Worm (Caenorhabditis elegans) whole organism, L4 larva: ENCODE measurements around the gene ran-1.
"Not testable (repeated sequence)": the region's sequence is repeated elsewhere in the genome, so short reads cannot be mapped to it uniquely, and the experiment has no call there.

Experiments
- F10B5.3 ChIP-seq: sonication (generic microtip); optimal IDR thresholded peaks from 2 replicates; lab custom pipeline; 2016; ENCODE audit warnings: mild to moderate bottlenecking, missing genetic modification characterization, missing compliant biosample characterization
- F26F4.8 ChIP-seq: fragments of 200-800 bp; sonication (Bioruptor generic); conservative IDR thresholded peaks from 2 replicates; pipeline ENCODE4 v1.3.6; 2022; ENCODE audit warnings: missing genetic modification characterization, missing compliant biosample characterization
- F44E2.7 ChIP-seq: fragments of 200-800 bp; sonication (Bioruptor generic); IDR thresholded peaks from 2 replicates; pipeline ENCODE4 v2.1.2; 2022; ENCODE audit warnings: missing genetic modification characterization, missing compliant biosample characterization
- F49E8.2 ChIP-seq: sonication (generic microtip); optimal IDR thresholded peaks from 2 replicates; lab custom pipeline; 2016; ENCODE audit warnings: missing compliant biosample characterization, mild to moderate bottlenecking, missing genetic modification characterization, borderline replicate concordance
- R02D3.7 ChIP-seq: fragments of 150-350 bp; sonication (generic microtip); optimal IDR thresholded peaks from 3 replicates; lab custom pipeline; 2014; ENCODE audit warnings: missing biosample characterization, missing genetic modification characterization
- T26A8.4 ChIP-seq: fragments of 200-800 bp; sonication (Bioruptor generic); IDR thresholded peaks from 2 replicates; pipeline ENCODE4 v1.3.6; 2022; ENCODE audit warnings: missing genetic modification characterization, missing compliant biosample characterization
- Y5F2A.4 ChIP-seq: fragments of 200-800 bp; sonication (Bioruptor generic); optimal IDR thresholded peaks from 2 replicates; lab custom pipeline; 2018; ENCODE audit warnings: mild to moderate bottlenecking, missing genetic modification characterization, missing compliant biosample characterization
- Y75B8A.6 ChIP-seq: fragments of 200-800 bp; sonication (Bioruptor generic); IDR thresholded peaks from 2 replicates; pipeline ENCODE4 v1.3.6; 2022; ENCODE audit warnings: missing genetic modification reagents, missing genetic modification characterization, missing compliant biosample characterization
- aly-2 ChIP-seq: sonication (generic microtip); optimal IDR thresholded peaks from 2 replicates; lab custom pipeline; 2018; ENCODE audit warnings: missing biosample characterization, missing genetic modification characterization
- ama-1 ChIP-seq: fragments of 150-350 bp; optimal IDR thresholded peaks from 2 replicates; lab custom pipeline; 2014; ENCODE audit warnings: inconsistent platforms, mixed read lengths
- arid-1 ChIP-seq: fragments of 200-800 bp; sonication (Bioruptor generic); conservative IDR thresholded peaks from 2 replicates; pipeline ENCODE4 v1.3.6; 2022; ENCODE audit warnings: missing genetic modification reagents, missing genetic modification characterization, missing compliant biosample characterization
- ceh-44 ChIP-seq: fragments of 200-800 bp; sonication (Bioruptor generic); IDR thresholded peaks from 2 replicates; pipeline ENCODE4 v1.3.6; 2022; ENCODE audit warnings: missing genetic modification reagents, missing genetic modification characterization, missing compliant biosample characterization
- ceh-82 ChIP-seq: sonication (generic microtip); optimal IDR thresholded peaks from 2 replicates; lab custom pipeline; 2017; ENCODE audit warnings: missing biosample characterization, missing genetic modification characterization
- ces-1 ChIP-seq: fragments of 150-350 bp; sonication (generic microtip); optimal IDR thresholded peaks from 4 replicates; lab custom pipeline; 2014; ENCODE audit warnings: missing biosample characterization, missing genetic modification reagents, missing genetic modification characterization
- ctbp-1 ChIP-seq: fragments of 200-800 bp; sonication (Bioruptor generic); IDR thresholded peaks from 2 replicates; pipeline ENCODE4 v1.3.6; 2022; ENCODE audit warnings: missing genetic modification reagents, missing genetic modification characterization, missing compliant biosample characterization
- daf-12 ChIP-seq: fragments of 150-350 bp; optimal IDR thresholded peaks from 2 replicates; lab custom pipeline; 2014; ENCODE audit warnings: missing biosample characterization, missing genetic modification reagents, missing genetic modification characterization
- dmd-9 ChIP-seq: fragments of 200-800 bp; sonication (Bioruptor generic); IDR thresholded peaks from 2 replicates; pipeline ENCODE4 v1.3.6; 2022; ENCODE audit warnings: missing genetic modification reagents, missing genetic modification characterization, missing compliant biosample characterization
- dpl-1 ChIP-seq: fragments of 150-350 bp; optimal IDR thresholded peaks from 2 replicates; lab custom pipeline; 2014; ENCODE audit warnings: missing biosample characterization, missing genetic modification reagents, missing genetic modification characterization
- egl-43 ChIP-seq: fragments of 200-800 bp; sonication (Bioruptor generic); IDR thresholded peaks from 2 replicates; pipeline ENCODE4 v1.3.6; 2022; ENCODE audit warnings: missing genetic modification reagents, missing genetic modification characterization, missing compliant biosample characterization
- gei-8 ChIP-seq: fragments of 200-800 bp; sonication (Bioruptor generic); optimal IDR thresholded peaks from 2 replicates; lab custom pipeline; 2018; ENCODE audit warnings: mild to moderate bottlenecking, missing genetic modification characterization, missing compliant biosample characterization
- hlh-30 ChIP-seq: sonication (generic microtip); optimal IDR thresholded peaks from 2 replicates; lab custom pipeline; 2017; ENCODE audit warnings: antibody characterized with exemption, mild to moderate bottlenecking, missing genetic modification characterization, missing compliant biosample characterization; ENCODE audit not compliant: insufficient read depth
- hmg-1.1 ChIP-seq: fragments of 200-800 bp; sonication (Bioruptor generic); IDR thresholded peaks from 2 replicates; pipeline ENCODE4 v1.3.6; 2022; ENCODE audit warnings: missing genetic modification reagents, missing genetic modification characterization, missing compliant biosample characterization
- lin-15B ChIP-seq: fragments of 150-350 bp; sonication (generic microtip); optimal IDR thresholded peaks from 3 replicates; lab custom pipeline; 2014; ENCODE audit warnings: missing biosample characterization, missing genetic modification characterization
- lin-29 ChIP-seq: fragments of 200-800 bp; sonication (Bioruptor generic); IDR thresholded peaks from 2 replicates; pipeline ENCODE4 v1.3.6; 2022; ENCODE audit warnings: missing genetic modification reagents, missing genetic modification characterization, missing compliant biosample characterization
- lin-38 ChIP-seq: fragments of 200-800 bp; sonication (Bioruptor generic); IDR thresholded peaks from 2 replicates; pipeline ENCODE4 v1.3.6; 2022; ENCODE audit warnings: missing genetic modification reagents, missing genetic modification characterization, missing compliant biosample characterization
- lir-3 ChIP-seq: sonication (generic microtip); optimal IDR thresholded peaks from 2 replicates; lab custom pipeline; 2016; ENCODE audit warnings: mild to moderate bottlenecking, missing genetic modification characterization, missing compliant biosample characterization
- nhr-10 ChIP-seq: fragments of 150-350 bp; optimal IDR thresholded peaks from 2 replicates; lab custom pipeline; 2014; ENCODE audit warnings: missing biosample characterization, missing genetic modification characterization
- nhr-111 ChIP-seq: fragments of 200-800 bp; sonication (Bioruptor generic); optimal IDR thresholded peaks from 2 replicates; lab custom pipeline; 2018; ENCODE audit warnings: mild to moderate bottlenecking, missing genetic modification characterization, missing compliant biosample characterization
- nhr-237 ChIP-seq: sonication (generic microtip); optimal IDR thresholded peaks from 2 replicates; lab custom pipeline; 2017; ENCODE audit warnings: missing biosample characterization, missing genetic modification characterization
- nhr-25 ChIP-seq: sonication (generic microtip); optimal IDR thresholded peaks from 2 replicates; lab custom pipeline; 2017; ENCODE audit warnings: missing genetic modification characterization, mild to moderate bottlenecking, missing compliant biosample characterization, antibody characterized with exemption, moderate library complexity, borderline replicate concordance; ENCODE audit not compliant: insufficient read depth
- nhr-42 ChIP-seq: fragments of 200-800 bp; sonication (Bioruptor generic); IDR thresholded peaks from 2 replicates; pipeline ENCODE4 v1.3.6; 2022; ENCODE audit warnings: missing genetic modification characterization, missing compliant biosample characterization
- nhr-76 ChIP-seq: fragments of 150-350 bp; optimal IDR thresholded peaks from 2 replicates; lab custom pipeline; 2014; ENCODE audit warnings: missing biosample characterization, missing genetic modification characterization
- pha-4 ChIP-seq, 2 experiments: fragments of 150-350 bp in 1 of 2; fragments of 200-800 bp in 1 of 2; sonication (Bioruptor generic) in 1 of 2; IDR thresholded peaks in 1 of 2; optimal IDR thresholded peaks in 1 of 2; 2 replicates each; pipeline versions ENCODE4 v1.3.6 to Lab custom; 2014 to 2022; ENCODE audit warnings: missing genetic modification characterization in 2 of 2, missing genetic modification reagents in 2 of 2, missing biosample characterization in 1 of 2, missing compliant biosample characterization in 1 of 2
- pqm-1 ChIP-seq: sonication (generic microtip); optimal IDR thresholded peaks from 2 replicates; lab custom pipeline; 2017; ENCODE audit warnings: missing biosample characterization, missing genetic modification characterization
- rbr-2 ChIP-seq: sonication (generic microtip); optimal IDR thresholded peaks from 2 replicates; lab custom pipeline; 2016; ENCODE audit warnings: missing genotype, missing genetic modification characterization, missing compliant biosample characterization
- sdz-12 ChIP-seq: fragments of 200-800 bp; sonication (Bioruptor generic); optimal IDR thresholded peaks from 2 replicates; lab custom pipeline; 2018; ENCODE audit warnings: mild to moderate bottlenecking, missing genetic modification characterization, missing compliant biosample characterization
- snpc-1.2 ChIP-seq: fragments of 200-800 bp; sonication (Bioruptor generic); IDR thresholded peaks from 2 replicates; pipeline ENCODE4 v1.3.6; 2022; ENCODE audit warnings: missing genetic modification reagents, missing genetic modification characterization, missing compliant biosample characterization
- snpc-4 ChIP-seq: fragments of 150-350 bp; optimal IDR thresholded peaks from 2 replicates; lab custom pipeline; 2014; ENCODE audit warnings: missing biosample characterization, missing genetic modification characterization
- tag-97 ChIP-seq: fragments of 200-800 bp; sonication (Bioruptor generic); IDR thresholded peaks from 2 replicates; pipeline ENCODE4 v1.3.6; 2022; ENCODE audit warnings: missing genetic modification characterization, missing compliant biosample characterization
- tra-1 ChIP-seq: fragments of 200-800 bp; sonication (Bioruptor generic); IDR thresholded peaks from 2 replicates; pipeline ENCODE4 v1.3.6; 2022; ENCODE audit warnings: missing genetic modification reagents, missing genetic modification characterization, missing compliant biosample characterization
- unc-39 ChIP-seq: sonication (generic microtip); optimal IDR thresholded peaks from 2 replicates; lab custom pipeline; 2017; ENCODE audit warnings: missing biosample characterization, missing genetic modification characterization
- vab-7 ChIP-seq: fragments of 200-800 bp; sonication (Bioruptor generic); IDR thresholded peaks from 2 replicates; pipeline ENCODE4 v1.3.6; 2022; ENCODE audit warnings: missing genetic modification reagents, missing genetic modification characterization, missing compliant biosample characterization
- zip-11 ChIP-seq: fragments of 200-800 bp; sonication (Bioruptor generic); IDR thresholded peaks from 2 replicates; pipeline ENCODE4 v1.3.6; 2022; ENCODE audit warnings: missing genetic modification characterization, missing compliant biosample characterization
- ztf-7 ChIP-seq: fragments of 150-350 bp; optimal IDR thresholded peaks from 2 replicates; lab custom pipeline; 2014; ENCODE audit warnings: missing biosample characterization, missing genetic modification characterization

The ran-1 gene

ce11 chrIII:10755480-10756066 lies 8.0 kb upstream of the ran-1 start, which contains the start of gene hpl-2:
Gene hpl-2, minus strand, starts transcription at chrIII:10755530.
- no peak for TF ChIP-seq lin-29 (GFP tag; lab: Robert Waterston, UW)
- no peak for TF ChIP-seq daf-12 (tag; lab: Kevin White, UChicago)
- no peak for TF ChIP-seq pha-4 (GFP tag; IDR thresholded peaks at IDR 0.05; lab: Robert Waterston, UW)
- no peak for TF ChIP-seq pha-4 (tag; optimal IDR thresholded peaks at IDR 0.05; lab: Kevin White, UChicago)
- TF ChIP-seq dpl-1 = no peak
- TF ChIP-seq F44E2.7 = no peak
- TF ChIP-seq lin-15B (tag; lab: Kevin White, UChicago) = no peak
- no peak for TF ChIP-seq ctbp-1
- TF ChIP-seq, all 104 proteins: peak for 0

- no peak for TF ChIP-seq zip-11 (GFP tag; lab: Robert Waterston, UW)
- TF ChIP-seq nhr-25 (tag; lab: Kevin White, UChicago) = no peak
- no peak for TF ChIP-seq vab-7 (GFP tag; lab: Robert Waterston, UW)
- no peak for TF ChIP-seq tag-97 (GFP tag; lab: Robert Waterston, UW)
- no peak for TF ChIP-seq ceh-82 (tag; lab: Kevin White, UChicago)
- no peak for TF ChIP-seq F26F4.8 (GFP tag; lab: Robert Waterston, UW)
- no peak for TF ChIP-seq ama-1 (lab: Kevin White, UChicago)
- TF ChIP-seq unc-39 = no peak
- TF ChIP-seq nhr-237 (tag; lab: Kevin White, UChicago) = no peak
- TF ChIP-seq pqm-1 (tag; lab: Kevin White, UChicago) = no peak
- TF ChIP-seq Y75B8A.6 (GFP tag; lab: Robert Waterston, UW) = no peak
- no peak for TF ChIP-seq nhr-111 (GFP tag; lab: Kevin White, UChicago)
- no peak for TF ChIP-seq rbr-2
- TF ChIP-seq F10B5.3 = no peak
Measured at ce11 chrIII:10754379-10754778, 6.9 kb upstream of the ran-1 start.

- TF ChIP-seq lin-38 (GFP tag; lab: Robert Waterston, UW) = peak; percentile 63
- 0 out of 2 replicates have a peak, but pooled peaks have one; percentile 62 for TF ChIP-seq arid-1 (GFP tag; lab: Robert Waterston, UW)
- TF ChIP-seq F49E8.2 = peak; percentile 7
- TF ChIP-seq egl-43 (GFP tag; lab: Robert Waterston, UW) = 0 out of 2 replicates have a peak, but pooled peaks have one; percentile 40
- 0 out of 2 replicates have a peak, but pooled peaks have one; percentile 21 for TF ChIP-seq T26A8.4 (GFP tag; lab: Robert Waterston, UW)
- TF ChIP-seq snpc-1.2 (GFP tag; lab: Robert Waterston, UW) = 0 out of 2 replicates have a peak, but pooled peaks have one; percentile 17
- peak; percentile 52; the same call in 1 of the 2 replicates for TF ChIP-seq pha-4 (GFP tag; IDR thresholded peaks at IDR 0.05; lab: Robert Waterston, UW)
- TF ChIP-seq pha-4 (tag; optimal IDR thresholded peaks at IDR 0.05; lab: Kevin White, UChicago) = not testable (repeated sequence)
- TF ChIP-seq, all 104 proteins: peak for 7; not testable (repeated sequence) for 97
Measured at ce11 chrIII:10750043-10750442, 2.5 kb upstream of the ran-1 start, which contains the start of gene enu-3.6. Gene enu-3.6, plus strand, starts transcription at chrIII:10750434.

ce11 chrIII:10746406-10746807 lies 1.1 kb downstream of the ran-1 start:
- TF ChIP-seq hmg-1.1 (GFP tag; lab: Robert Waterston, UW) (no peak), ama-1 (lab: Kevin White, UChicago) (no peak), ces-1 (GFP tag; lab: Kevin White, UChicago) (no peak), nhr-42 (GFP tag; lab: Robert Waterston, UW) (no peak), nhr-76 (tag; lab: Kevin White, UChicago) (no peak), gei-8 (peak; percentile 56), dmd-9 (no peak), hlh-30 (tag; lab: Kevin White, UChicago) (no peak), tra-1 (GFP tag; lab: Robert Waterston, UW) (0 out of 2 replicates have a peak, but pooled peaks have one; percentile 7), aly-2 (tag; lab: Kevin White, UChicago) (no peak), nhr-10 (no peak), ceh-82 (tag; lab: Kevin White, UChicago) (no peak), lir-3 (tag; lab: Kevin White, UChicago) (no peak), ztf-7 (tag; lab: Kevin White, UChicago) (no peak), sdz-12 (no peak), pqm-1 (tag; lab: Kevin White, UChicago) (no peak), ceh-44 (GFP tag; lab: Robert Waterston, UW) (no peak), Y5F2A.4 (peak; percentile 73), snpc-4 (tag; lab: Kevin White, UChicago) (no peak), R02D3.7 (tag; lab: Kevin White, UChicago) (no peak), snpc-1.2 (GFP tag; lab: Robert Waterston, UW) (peak; percentile 65; the same call in 1 of the 2 replicates), nhr-111 (GFP tag; lab: Kevin White, UChicago) (no peak)
